Fruit fly (Drosophila melanogaster) whole organism, prepupa: ENCODE measurements around the gene CG15155.

Source experiments
- Blimp-1 ChIP-seq: fragments of 200-800 bp; sonication (Bioruptor generic); optimal IDR thresholded peaks from 3 replicates; lab custom pipeline; 2017; ENCODE audit warnings: missing biosample characterization, missing genetic modification characterization, mild to moderate bottlenecking, moderate library complexity, missing genetic modification reagents
- CG10631 ChIP-seq: fragments of 200-800 bp; sonication (Bioruptor generic); optimal IDR thresholded peaks from 2 replicates; lab custom pipeline; 2016; ENCODE audit warnings: missing biosample characterization, missing genetic modification characterization
- CG10669 ChIP-seq: fragments of 200-800 bp; sonication (Bioruptor generic); optimal IDR thresholded peaks from 3 replicates; lab custom pipeline; 2018; ENCODE audit warnings: missing biosample characterization, mild to moderate bottlenecking, missing genetic modification characterization, moderate library complexity
- CG11294 ChIP-seq: fragments of 200-800 bp; sonication (Bioruptor generic); IDR thresholded peaks from 2 replicates; pipeline ENCODE4 v1.3.6; 2022; ENCODE audit warnings: missing biosample characterization, missing genetic modification characterization
- CG11762 ChIP-seq: fragments of 200-800 bp; sonication (Bioruptor generic); optimal IDR thresholded peaks from 3 replicates; lab custom pipeline; 2016; ENCODE audit warnings: missing biosample characterization, missing genetic modification characterization; ENCODE audit not compliant: insufficient read depth
- CG3032 ChIP-seq: fragments of 200-800 bp; optimal IDR thresholded peaks from 2 replicates; lab custom pipeline; 2019; ENCODE audit warnings: missing biosample characterization, mild to moderate bottlenecking, missing genetic modification characterization, moderate library complexity
- CG31627 ChIP-seq: fragments of 200-800 bp; sonication (Bioruptor generic); optimal IDR thresholded peaks from 3 replicates; lab custom pipeline; 2016; ENCODE audit warnings: missing biosample characterization, missing genetic modification characterization
- CG32006 ChIP-seq: fragments of 200-800 bp; sonication (Bioruptor generic); optimal IDR thresholded peaks from 3 replicates; lab custom pipeline; 2017; ENCODE audit warnings: missing biosample characterization, mild to moderate bottlenecking, missing genetic modification characterization
- CG6276 ChIP-seq: fragments of 200-800 bp; sonication (Bioruptor generic); optimal IDR thresholded peaks from 2 replicates; lab custom pipeline; 2017; ENCODE audit warnings: missing biosample characterization, mild to moderate bottlenecking, missing genetic modification characterization
- CG6792 ChIP-seq: fragments of 200-800 bp; sonication (Bioruptor generic); optimal IDR thresholded peaks from 3 replicates; lab custom pipeline; 2016; ENCODE audit warnings: missing biosample characterization, missing genetic modification characterization
- CG6808 ChIP-seq: fragments of 200-800 bp; sonication (Bioruptor generic); optimal IDR thresholded peaks from 3 replicates; lab custom pipeline; 2017; ENCODE audit warnings: missing biosample characterization, missing genetic modification characterization, mild to moderate bottlenecking, moderate library complexity, missing genetic modification reagents
- CG6854 ChIP-seq: fragments of 200-800 bp; sonication (Bioruptor generic); optimal IDR thresholded peaks from 2 replicates; lab custom pipeline; 2017; ENCODE audit warnings: missing biosample characterization, mild to moderate bottlenecking, missing genetic modification characterization
- CG7368 ChIP-seq: fragments of 200-800 bp; sonication (Bioruptor generic); optimal IDR thresholded peaks from 3 replicates; lab custom pipeline; 2016; ENCODE audit warnings: missing biosample characterization, missing genetic modification characterization
- CG8319 ChIP-seq: fragments of 200-800 bp; sonication (Bioruptor generic); optimal IDR thresholded peaks from 3 replicates; lab custom pipeline; 2016; ENCODE audit warnings: missing biosample characterization, missing genetic modification characterization
- CG9139 ChIP-seq: fragments of 200-800 bp; sonication (Bioruptor generic); optimal IDR thresholded peaks from 3 replicates; lab custom pipeline; 2017; ENCODE audit warnings: missing biosample characterization, mild to moderate bottlenecking, missing genetic modification characterization
- Eip75B ChIP-seq: fragments of 200-800 bp; sonication (Bioruptor generic); optimal IDR thresholded peaks from 3 replicates; lab custom pipeline; 2016; ENCODE audit warnings: missing biosample characterization, missing genetic modification characterization
- Eip78C ChIP-seq: fragments of 200-800 bp; sonication (Bioruptor generic); peaks from one replicate; lab custom pipeline; 2016; ENCODE audit warnings: missing biosample characterization, missing genetic modification characterization
- Eip93F ChIP-seq: fragments of 200-800 bp; sonication (Bioruptor generic); optimal IDR thresholded peaks from 2 replicates; lab custom pipeline; 2016; ENCODE audit warnings: missing biosample characterization, mild to moderate bottlenecking, missing genetic modification characterization
- Ets96B ChIP-seq: fragments of 200-800 bp; optimal IDR thresholded peaks from 2 replicates; lab custom pipeline; 2019; ENCODE audit warnings: missing biosample characterization, mild to moderate bottlenecking, missing genetic modification characterization, moderate library complexity
- Hr38 ChIP-seq: sonication (Bioruptor generic); optimal IDR thresholded peaks from 2 replicates; lab custom pipeline; 2016; ENCODE audit warnings: missing biosample characterization, missing genetic modification characterization
- OdsH ChIP-seq: fragments of 200-800 bp; sonication (Bioruptor generic); optimal IDR thresholded peaks from 3 replicates; lab custom pipeline; 2016; ENCODE audit warnings: missing biosample characterization, missing genetic modification characterization
- Smox ChIP-seq: fragments of 200-800 bp; sonication (Bioruptor generic); optimal IDR thresholded peaks from 3 replicates; lab custom pipeline; 2016; ENCODE audit warnings: missing biosample characterization, missing genetic modification characterization
- Sox14 ChIP-seq: fragments of 200-800 bp; sonication (Bioruptor generic); optimal IDR thresholded peaks from 3 replicates; lab custom pipeline; 2016; ENCODE audit warnings: missing biosample characterization, missing genetic modification characterization
- Sox15 ChIP-seq: fragments of 200-800 bp; sonication (Bioruptor generic); optimal IDR thresholded peaks from 3 replicates; lab custom pipeline; 2016; ENCODE audit warnings: missing biosample characterization, missing genetic modification characterization
- achi ChIP-seq: fragments of 200-800 bp; sonication (Bioruptor generic); optimal IDR thresholded peaks from 3 replicates; lab custom pipeline; 2016; ENCODE audit warnings: missing biosample characterization, missing genetic modification characterization
- acj6 ChIP-seq: fragments of 200-800 bp; sonication (Bioruptor generic); optimal IDR thresholded peaks from 3 replicates; lab custom pipeline; 2016; ENCODE audit warnings: missing biosample characterization, missing genetic modification characterization
- cyc ChIP-seq: fragments of 200-800 bp; sonication (Bioruptor generic); optimal IDR thresholded peaks from 3 replicates; lab custom pipeline; 2016; ENCODE audit warnings: missing biosample characterization, missing genetic modification characterization
- dsx ChIP-seq: fragments of 200-800 bp; optimal IDR thresholded peaks from 3 replicates; lab custom pipeline; 2019; ENCODE audit warnings: missing biosample characterization, mild to moderate bottlenecking, missing genetic modification characterization, moderate library complexity; ENCODE audit not compliant: poor library complexity, severe bottlenecking
- eg ChIP-seq: fragments of 200-800 bp; sonication (Bioruptor generic); IDR thresholded peaks from 3 replicates; pipeline ENCODE4 v1.3.6; 2022; ENCODE audit warnings: missing biosample characterization, missing genetic modification characterization
- esn ChIP-seq: fragments of 200-800 bp; sonication (Bioruptor generic); optimal IDR thresholded peaks from 2 replicates; lab custom pipeline; 2016; ENCODE audit warnings: missing biosample characterization, mild to moderate bottlenecking, missing genetic modification characterization, moderate library complexity
- fd59A ChIP-seq: fragments of 200-800 bp; sonication (Bioruptor generic); optimal IDR thresholded peaks from 2 replicates; lab custom pipeline; 2017; ENCODE audit warnings: missing biosample characterization, mild to moderate bottlenecking, missing genetic modification characterization, missing genetic modification reagents
- fkh ChIP-seq: fragments of 200-800 bp; sonication (Bioruptor generic); optimal IDR thresholded peaks from 3 replicates; lab custom pipeline; 2017; ENCODE audit warnings: missing biosample characterization, mild to moderate bottlenecking, missing genetic modification characterization, moderate library complexity
- lz ChIP-seq: fragments of 200-800 bp; sonication (Bioruptor generic); optimal IDR thresholded peaks from 3 replicates; lab custom pipeline; 2016; ENCODE audit warnings: missing biosample characterization, missing genetic modification characterization
- salr ChIP-seq, 2 experiments: fragments of 200-800 bp; sonication (Bioruptor generic); optimal IDR thresholded peaks; 3 replicates each; lab custom pipeline; 2016 to 2018; ENCODE audit warnings: missing biosample characterization in 2 of 2, missing genetic modification characterization in 2 of 2, mild to moderate bottlenecking in 1 of 2
- spab ChIP-seq: fragments of 200-800 bp; sonication (Bioruptor generic); optimal IDR thresholded peaks from 2 replicates; lab custom pipeline; 2017; ENCODE audit warnings: missing biosample characterization, mild to moderate bottlenecking, missing genetic modification characterization, missing genetic modification reagents
- ss ChIP-seq, 2 experiments: fragments of 200-800 bp; sonication (Bioruptor generic); optimal IDR thresholded peaks; 2 replicates in 1 of 2; 3 replicates in 1 of 2; lab custom pipeline; 2017 to 2018; ENCODE audit warnings: mild to moderate bottlenecking in 2 of 2, missing biosample characterization in 2 of 2, missing genetic modification characterization in 2 of 2, moderate library complexity in 1 of 2
- svp ChIP-seq: fragments of 200-800 bp; sonication (Bioruptor generic); peaks from one replicate; lab custom pipeline; 2016; ENCODE audit warnings: missing biosample characterization, missing genetic modification characterization
- vri ChIP-seq: fragments of 200-800 bp; sonication (Bioruptor generic); optimal IDR thresholded peaks from 3 replicates; lab custom pipeline; 2016; ENCODE audit warnings: missing biosample characterization, mild to moderate bottlenecking, missing genetic modification characterization

Gene CG15155

dm6 chr2L:18154551-18154950, at the start of gene CG15155:
Gene CG15155 (plus strand): TSS chr2L:18154851.
- TF ChIP-seq Eip78C (GFP tag; lab: Kevin White, UChicago) (no peak), spab (GFP tag; lab: Kevin White, UChicago) (no peak), achi (GFP tag; lab: Kevin White, UChicago) (no peak), Hr38 (GFP tag; lab: Kevin White, UChicago) (no peak), CG8319 (no peak), Eip75B (GFP tag; lab: Kevin White, UChicago) (no peak), salr (GFP tag; optimal IDR thresholded peaks at IDR 0.05; lab: Kevin White, UChicago) (no peak), CG10631 (no peak), Blimp-1 (GFP tag; lab: Kevin White, UChicago) (no peak), fkh (GFP tag; lab: Kevin White, UChicago) (no peak), CG11294 (GFP tag; lab: Robert Waterston, UW) (no peak), CG11762 (GFP tag; lab: Kevin White, UChicago) (no peak)
- TF ChIP-seq, all 60 proteins: peak for 0

- TF ChIP-seq CG11294 (GFP tag; lab: Robert Waterston, UW): no peak
- no peak for TF ChIP-seq CG10669 (GFP tag; lab: Kevin White, UChicago)
- no peak for TF ChIP-seq CG9139 (GFP tag; lab: Kevin White, UChicago)
- TF ChIP-seq salr (GFP tag; optimal IDR thresholded peaks at IDR 0.05; lab: Kevin White, UChicago): no peak
- TF ChIP-seq CG6792 (GFP tag; lab: Kevin White, UChicago): no peak
- TF ChIP-seq CG6854 (GFP tag; lab: Kevin White, UChicago): no peak
- TF ChIP-seq lz (GFP tag; lab: Kevin White, UChicago): no peak
- no peak for TF ChIP-seq spab (GFP tag; lab: Kevin White, UChicago)
- TF ChIP-seq CG6808 (GFP tag; lab: Kevin White, UChicago): no peak
- TF ChIP-seq svp (GFP tag; lab: Kevin White, UChicago): no peak
- TF ChIP-seq vri (GFP tag; lab: Kevin White, UChicago): no peak
Observed at dm6 chr2L:18112435-18112834, 42.2 kb upstream of the CG15155 start.

- TF ChIP-seq Smox (GFP tag; lab: Kevin White, UChicago): no peak
- TF ChIP-seq CG32006 (GFP tag; lab: Kevin White, UChicago): no peak
- TF ChIP-seq Eip78C (GFP tag; lab: Kevin White, UChicago): no peak
- no peak for TF ChIP-seq CG7368 (GFP tag; lab: Kevin White, UChicago)
- TF ChIP-seq esn (GFP tag; lab: Kevin White, UChicago): no peak
- no peak for TF ChIP-seq achi (GFP tag; lab: Kevin White, UChicago)
- no peak for TF ChIP-seq CG3032 (tag; lab: Kevin White, UChicago)
- TF ChIP-seq Sox15 (GFP tag; lab: Kevin White, UChicago): no peak
Observed at dm6 chr2L:18113079-18113478, 41.6 kb upstream of the CG15155 start, which contains the start of gene CG44476. Gene CG44476 (minus strand): TSS chr2L:18113179.

- peak; percentile 22 for TF ChIP-seq vri (GFP tag; lab: Kevin White, UChicago)
- TF ChIP-seq OdsH (GFP tag; lab: Kevin White, UChicago): no peak
- TF ChIP-seq Eip93F (GFP tag; lab: Kevin White, UChicago): peak; percentile 48
- TF ChIP-seq CG6276 (GFP tag; lab: Kevin White, UChicago): no peak
- TF ChIP-seq svp (GFP tag; lab: Kevin White, UChicago): peak; percentile 77
- peak; percentile 6 for TF ChIP-seq Eip78C (GFP tag; lab: Kevin White, UChicago)
Observed at dm6 chr2L:18114176-18114703, 40.4 kb upstream of the CG15155 start, which contains the start of gene CG15152. Gene CG15152 (plus strand): TSS chr2L:18114547.

dm6 chr2L:18115104-18115503, 39.5 kb upstream of the CG15155 start:
- peak; percentile 13 for TF ChIP-seq fkh (GFP tag; lab: Kevin White, UChicago)
- TF ChIP-seq svp (GFP tag; lab: Kevin White, UChicago): peak; percentile 54
- peak; percentile 31 for TF ChIP-seq vri (GFP tag; lab: Kevin White, UChicago)
- TF ChIP-seq CG10631: no peak

- TF ChIP-seq fkh (GFP tag; lab: Kevin White, UChicago) (no peak), CG6808 (GFP tag; lab: Kevin White, UChicago) (no peak), ss (GFP tag; optimal IDR thresholded peaks at IDR 0.05; lab: Kevin White, UChicago) (no peak), acj6 (GFP tag; lab: Kevin White, UChicago) (no peak), fd59A (no peak), dsx (GFP tag; lab: Kevin White, UChicago) (no peak), svp (GFP tag; lab: Kevin White, UChicago) (peak; percentile 87), CG31627 (peak; percentile 14), Smox (GFP tag; lab: Kevin White, UChicago) (peak; percentile 50), CG8319 (peak; percentile 1), eg (peak; percentile 30; the same call in 1 of the 3 replicates), Ets96B (tag; lab: Kevin White, UChicago) (peak; percentile 6), Sox14 (GFP tag; lab: Kevin White, UChicago) (peak; percentile 33), cyc (GFP tag; lab: Kevin White, UChicago) (peak; percentile 16), Hr38 (GFP tag; lab: Kevin White, UChicago) (no peak), CG32006 (GFP tag; lab: Kevin White, UChicago) (no peak)
Observed at dm6 chr2L:18119643-18120042, 35.0 kb upstream of the CG15155 start, which contains the start of gene CG5758. Gene CG5758 (plus strand): TSS chr2L:18119995.
